Fruit fly (Drosophila melanogaster) whole organism, prepupa: ENCODE data around the gene Rbp.

Source experiments
- Blimp-1 ChIP-seq: fragments of 200-800 bp; sonication (Bioruptor generic); optimal IDR thresholded peaks from 3 replicates; lab custom pipeline; 2017; ENCODE audit warnings: missing biosample characterization, missing genetic modification characterization, mild to moderate bottlenecking, moderate library complexity, missing genetic modification reagents
- CG10631 ChIP-seq: fragments of 200-800 bp; sonication (Bioruptor generic); optimal IDR thresholded peaks from 2 replicates; lab custom pipeline; 2016; ENCODE audit warnings: missing biosample characterization, missing genetic modification characterization
- CG1621 ChIP-seq: fragments of 200-800 bp; sonication (Bioruptor generic); optimal IDR thresholded peaks from 3 replicates; lab custom pipeline; 2018; ENCODE audit warnings: missing biosample characterization, mild to moderate bottlenecking, missing genetic modification characterization
- CG7368 ChIP-seq: fragments of 200-800 bp; sonication (Bioruptor generic); optimal IDR thresholded peaks from 3 replicates; lab custom pipeline; 2016; ENCODE audit warnings: missing biosample characterization, missing genetic modification characterization
- CG8119 ChIP-seq: fragments of 200-800 bp; sonication (Bioruptor generic); IDR thresholded peaks from 3 replicates; pipeline ENCODE4 v1.3.6; 2022; ENCODE audit warnings: missing biosample characterization, missing genetic modification characterization
- Ets21C ChIP-seq: fragments of 200-800 bp; sonication (Bioruptor generic); optimal IDR thresholded peaks from 3 replicates; lab custom pipeline; 2016; ENCODE audit warnings: missing biosample characterization, missing genetic modification characterization
- OdsH ChIP-seq: fragments of 200-800 bp; sonication (Bioruptor generic); optimal IDR thresholded peaks from 3 replicates; lab custom pipeline; 2016; ENCODE audit warnings: missing biosample characterization, missing genetic modification characterization
- Smox ChIP-seq: fragments of 200-800 bp; sonication (Bioruptor generic); optimal IDR thresholded peaks from 3 replicates; lab custom pipeline; 2016; ENCODE audit warnings: missing biosample characterization, missing genetic modification characterization
- Sox102F ChIP-seq: fragments of 200-800 bp; sonication (Bioruptor generic); optimal IDR thresholded peaks from 2 replicates; lab custom pipeline; 2016; ENCODE audit warnings: missing biosample characterization, mild to moderate bottlenecking, missing genetic modification characterization
- net ChIP-seq: fragments of 200-800 bp; sonication (Bioruptor generic); optimal IDR thresholded peaks from 3 replicates; lab custom pipeline; 2016; ENCODE audit warnings: missing biosample characterization, missing genetic modification characterization
- pdm3 ChIP-seq: fragments of 200-800 bp; sonication (Bioruptor generic); optimal IDR thresholded peaks from 3 replicates; lab custom pipeline; 2016; ENCODE audit warnings: missing biosample characterization, missing genetic modification characterization
- ss ChIP-seq, 2 experiments: fragments of 200-800 bp; sonication (Bioruptor generic); optimal IDR thresholded peaks; 2 replicates in 1 of 2; 3 replicates in 1 of 2; lab custom pipeline; 2017 to 2018; ENCODE audit warnings: mild to moderate bottlenecking in 2 of 2, missing biosample characterization in 2 of 2, missing genetic modification characterization in 2 of 2, moderate library complexity in 1 of 2

dm6 chr3R:15374397-15374796 is at the start of gene Rbp:
- no peak for TF ChIP-seq ss (GFP tag; optimal IDR thresholded peaks at IDR 0.05; lab: Kevin White, UChicago)
- TF ChIP-seq pdm3 (GFP tag; lab: Kevin White, UChicago): no peak
- no peak for TF ChIP-seq CG7368 (GFP tag; lab: Kevin White, UChicago)
- TF ChIP-seq CG1621 (tag; lab: Kevin White, UChicago): no peak
- no peak for TF ChIP-seq CG8119
- TF ChIP-seq CG10631 (GFP tag; lab: Kevin White, UChicago): no peak
- no peak for TF ChIP-seq Smox (GFP tag; lab: Kevin White, UChicago)
- no peak for TF ChIP-seq Ets21C (GFP tag; lab: Kevin White, UChicago)
- no peak for TF ChIP-seq OdsH (GFP tag; lab: Kevin White, UChicago)
- TF ChIP-seq net (GFP tag; lab: Kevin White, UChicago): no peak
- no peak for TF ChIP-seq Blimp-1 (GFP tag; lab: Kevin White, UChicago)
- no peak for TF ChIP-seq Sox102F
